Fruit fly (Drosophila melanogaster) whole organism, prepupa: ENCODE data around the gene vas.

Experiments
- Blimp-1 ChIP-seq: fragments of 200-800 bp; sonication (Bioruptor generic); optimal IDR thresholded peaks from 3 replicates; lab custom pipeline; 2017; ENCODE audit warnings: missing biosample characterization, missing genetic modification characterization, mild to moderate bottlenecking, moderate library complexity, missing genetic modification reagents
- CG10631 ChIP-seq: fragments of 200-800 bp; sonication (Bioruptor generic); optimal IDR thresholded peaks from 2 replicates; lab custom pipeline; 2016; ENCODE audit warnings: missing biosample characterization, missing genetic modification characterization
- CG11294 ChIP-seq: fragments of 200-800 bp; sonication (Bioruptor generic); IDR thresholded peaks from 2 replicates; pipeline ENCODE4 v1.3.6; 2022; ENCODE audit warnings: missing biosample characterization, missing genetic modification characterization
- CG11762 ChIP-seq: fragments of 200-800 bp; sonication (Bioruptor generic); optimal IDR thresholded peaks from 3 replicates; lab custom pipeline; 2016; ENCODE audit warnings: missing biosample characterization, missing genetic modification characterization; ENCODE audit not compliant: insufficient read depth
- CG11902 ChIP-seq: fragments of 200-800 bp; sonication (Bioruptor generic); optimal IDR thresholded peaks from 3 replicates; lab custom pipeline; 2016; ENCODE audit warnings: missing biosample characterization, missing genetic modification characterization
- CG15336 ChIP-seq: fragments of 200-800 bp; sonication (Bioruptor generic); IDR thresholded peaks from 2 replicates; pipeline ENCODE4 v1.3.6; 2022; ENCODE audit warnings: missing biosample characterization, missing genetic modification characterization
- CG1621 ChIP-seq: fragments of 200-800 bp; sonication (Bioruptor generic); optimal IDR thresholded peaks from 3 replicates; lab custom pipeline; 2018; ENCODE audit warnings: missing biosample characterization, mild to moderate bottlenecking, missing genetic modification characterization
- CG16779 ChIP-seq: fragments of 200-800 bp; sonication (Bioruptor generic); optimal IDR thresholded peaks from 3 replicates; lab custom pipeline; 2017; ENCODE audit warnings: missing biosample characterization, mild to moderate bottlenecking, missing genetic modification characterization
- CG3032 ChIP-seq: fragments of 200-800 bp; optimal IDR thresholded peaks from 2 replicates; lab custom pipeline; 2019; ENCODE audit warnings: missing biosample characterization, mild to moderate bottlenecking, missing genetic modification characterization, moderate library complexity
- CG31627 ChIP-seq: fragments of 200-800 bp; sonication (Bioruptor generic); optimal IDR thresholded peaks from 3 replicates; lab custom pipeline; 2016; ENCODE audit warnings: missing biosample characterization, missing genetic modification characterization
- CG32006 ChIP-seq: fragments of 200-800 bp; sonication (Bioruptor generic); optimal IDR thresholded peaks from 3 replicates; lab custom pipeline; 2017; ENCODE audit warnings: missing biosample characterization, mild to moderate bottlenecking, missing genetic modification characterization
- CG34406 ChIP-seq: fragments of 200-800 bp; sonication (Bioruptor generic); optimal IDR thresholded peaks from 3 replicates; lab custom pipeline; 2016; ENCODE audit warnings: missing biosample characterization, missing genetic modification characterization
- CG3919 ChIP-seq: fragments of 200-800 bp; sonication (Bioruptor generic); optimal IDR thresholded peaks from 3 replicates; lab custom pipeline; 2016; ENCODE audit warnings: missing biosample characterization, missing genetic modification characterization
- CG4318 ChIP-seq: fragments of 200-800 bp; sonication (Bioruptor generic); optimal IDR thresholded peaks from 3 replicates; lab custom pipeline; 2017; ENCODE audit warnings: missing biosample characterization, mild to moderate bottlenecking, missing genetic modification characterization
- CG6163 ChIP-seq: fragments of 200-800 bp; sonication (Bioruptor generic); IDR thresholded peaks from 3 replicates; pipeline ENCODE4 v1.3.6; 2022; ENCODE audit warnings: missing biosample characterization, missing genetic modification characterization
- CG6276 ChIP-seq: fragments of 200-800 bp; sonication (Bioruptor generic); optimal IDR thresholded peaks from 2 replicates; lab custom pipeline; 2017; ENCODE audit warnings: missing biosample characterization, mild to moderate bottlenecking, missing genetic modification characterization
- CG6792 ChIP-seq: fragments of 200-800 bp; sonication (Bioruptor generic); optimal IDR thresholded peaks from 3 replicates; lab custom pipeline; 2016; ENCODE audit warnings: missing biosample characterization, missing genetic modification characterization
- CG6808 ChIP-seq: fragments of 200-800 bp; sonication (Bioruptor generic); optimal IDR thresholded peaks from 3 replicates; lab custom pipeline; 2017; ENCODE audit warnings: missing biosample characterization, missing genetic modification characterization, mild to moderate bottlenecking, moderate library complexity, missing genetic modification reagents
- CG7368 ChIP-seq: fragments of 200-800 bp; sonication (Bioruptor generic); optimal IDR thresholded peaks from 3 replicates; lab custom pipeline; 2016; ENCODE audit warnings: missing biosample characterization, missing genetic modification characterization
- CG8119 ChIP-seq: fragments of 200-800 bp; sonication (Bioruptor generic); IDR thresholded peaks from 3 replicates; pipeline ENCODE4 v1.3.6; 2022; ENCODE audit warnings: missing biosample characterization, missing genetic modification characterization
- CG8319 ChIP-seq: fragments of 200-800 bp; sonication (Bioruptor generic); optimal IDR thresholded peaks from 3 replicates; lab custom pipeline; 2016; ENCODE audit warnings: missing biosample characterization, missing genetic modification characterization
- CG8632 ChIP-seq: fragments of 200-800 bp; sonication (Bioruptor generic); optimal IDR thresholded peaks from 3 replicates; lab custom pipeline; 2016; ENCODE audit warnings: missing biosample characterization, missing genetic modification characterization
- CG9139 ChIP-seq: fragments of 200-800 bp; sonication (Bioruptor generic); optimal IDR thresholded peaks from 3 replicates; lab custom pipeline; 2017; ENCODE audit warnings: missing biosample characterization, mild to moderate bottlenecking, missing genetic modification characterization
- Eip75B ChIP-seq: fragments of 200-800 bp; sonication (Bioruptor generic); optimal IDR thresholded peaks from 3 replicates; lab custom pipeline; 2016; ENCODE audit warnings: missing biosample characterization, missing genetic modification characterization
- Eip78C ChIP-seq: fragments of 200-800 bp; sonication (Bioruptor generic); peaks from one replicate; lab custom pipeline; 2016; ENCODE audit warnings: missing biosample characterization, missing genetic modification characterization
- Eip93F ChIP-seq: fragments of 200-800 bp; sonication (Bioruptor generic); optimal IDR thresholded peaks from 2 replicates; lab custom pipeline; 2016; ENCODE audit warnings: missing biosample characterization, mild to moderate bottlenecking, missing genetic modification characterization
- Ets96B ChIP-seq: fragments of 200-800 bp; optimal IDR thresholded peaks from 2 replicates; lab custom pipeline; 2019; ENCODE audit warnings: missing biosample characterization, mild to moderate bottlenecking, missing genetic modification characterization, moderate library complexity
- Gug ChIP-seq: fragments of 200-800 bp; sonication (Bioruptor generic); IDR thresholded peaks from 2 replicates; pipeline ENCODE4 v1.3.6; 2022; ENCODE audit warnings: missing biosample characterization, missing genetic modification characterization
- Hr38 ChIP-seq: sonication (Bioruptor generic); optimal IDR thresholded peaks from 2 replicates; lab custom pipeline; 2016; ENCODE audit warnings: missing biosample characterization, missing genetic modification characterization
- Hr39 ChIP-seq: fragments of 200-800 bp; sonication (Bioruptor generic); optimal IDR thresholded peaks from 2 replicates; lab custom pipeline; 2016; ENCODE audit warnings: missing biosample characterization, missing genetic modification characterization
- Lpt ChIP-seq: fragments of 200-800 bp; sonication (Bioruptor generic); optimal IDR thresholded peaks from 3 replicates; lab custom pipeline; 2016; ENCODE audit warnings: missing biosample characterization, missing genetic modification characterization
- OdsH ChIP-seq: fragments of 200-800 bp; sonication (Bioruptor generic); optimal IDR thresholded peaks from 3 replicates; lab custom pipeline; 2016; ENCODE audit warnings: missing biosample characterization, missing genetic modification characterization
- Smox ChIP-seq: fragments of 200-800 bp; sonication (Bioruptor generic); optimal IDR thresholded peaks from 3 replicates; lab custom pipeline; 2016; ENCODE audit warnings: missing biosample characterization, missing genetic modification characterization
- Sox102F ChIP-seq: fragments of 200-800 bp; sonication (Bioruptor generic); optimal IDR thresholded peaks from 2 replicates; lab custom pipeline; 2016; ENCODE audit warnings: missing biosample characterization, mild to moderate bottlenecking, missing genetic modification characterization
- Sox14 ChIP-seq: fragments of 200-800 bp; sonication (Bioruptor generic); optimal IDR thresholded peaks from 3 replicates; lab custom pipeline; 2016; ENCODE audit warnings: missing biosample characterization, missing genetic modification characterization
- Sox15 ChIP-seq: fragments of 200-800 bp; sonication (Bioruptor generic); optimal IDR thresholded peaks from 3 replicates; lab custom pipeline; 2016; ENCODE audit warnings: missing biosample characterization, missing genetic modification characterization
- achi ChIP-seq: fragments of 200-800 bp; sonication (Bioruptor generic); optimal IDR thresholded peaks from 3 replicates; lab custom pipeline; 2016; ENCODE audit warnings: missing biosample characterization, missing genetic modification characterization
- cyc ChIP-seq: fragments of 200-800 bp; sonication (Bioruptor generic); optimal IDR thresholded peaks from 3 replicates; lab custom pipeline; 2016; ENCODE audit warnings: missing biosample characterization, missing genetic modification characterization
- dac ChIP-seq: fragments of 200-800 bp; sonication (Bioruptor generic); optimal IDR thresholded peaks from 2 replicates; lab custom pipeline; 2017; ENCODE audit warnings: missing biosample characterization, mild to moderate bottlenecking, missing genetic modification characterization
- dsx ChIP-seq: fragments of 200-800 bp; optimal IDR thresholded peaks from 3 replicates; lab custom pipeline; 2019; ENCODE audit warnings: missing biosample characterization, mild to moderate bottlenecking, missing genetic modification characterization, moderate library complexity; ENCODE audit not compliant: poor library complexity, severe bottlenecking
- eg ChIP-seq: fragments of 200-800 bp; sonication (Bioruptor generic); IDR thresholded peaks from 3 replicates; pipeline ENCODE4 v1.3.6; 2022; ENCODE audit warnings: missing biosample characterization, missing genetic modification characterization
- esn ChIP-seq: fragments of 200-800 bp; sonication (Bioruptor generic); optimal IDR thresholded peaks from 2 replicates; lab custom pipeline; 2016; ENCODE audit warnings: missing biosample characterization, mild to moderate bottlenecking, missing genetic modification characterization, moderate library complexity
- fd59A ChIP-seq: fragments of 200-800 bp; sonication (Bioruptor generic); optimal IDR thresholded peaks from 2 replicates; lab custom pipeline; 2017; ENCODE audit warnings: missing biosample characterization, mild to moderate bottlenecking, missing genetic modification characterization, missing genetic modification reagents
- fd85E ChIP-seq: fragments of 200-800 bp; sonication (Bioruptor generic); optimal IDR thresholded peaks from 3 replicates; lab custom pipeline; 2016; ENCODE audit warnings: missing biosample characterization, missing genetic modification characterization
- fkh ChIP-seq: fragments of 200-800 bp; sonication (Bioruptor generic); optimal IDR thresholded peaks from 3 replicates; lab custom pipeline; 2017; ENCODE audit warnings: missing biosample characterization, mild to moderate bottlenecking, missing genetic modification characterization, moderate library complexity
- lz ChIP-seq: fragments of 200-800 bp; sonication (Bioruptor generic); optimal IDR thresholded peaks from 3 replicates; lab custom pipeline; 2016; ENCODE audit warnings: missing biosample characterization, missing genetic modification characterization
- net ChIP-seq: fragments of 200-800 bp; sonication (Bioruptor generic); optimal IDR thresholded peaks from 3 replicates; lab custom pipeline; 2016; ENCODE audit warnings: missing biosample characterization, missing genetic modification characterization
- pdm3 ChIP-seq: fragments of 200-800 bp; sonication (Bioruptor generic); optimal IDR thresholded peaks from 3 replicates; lab custom pipeline; 2016; ENCODE audit warnings: missing biosample characterization, missing genetic modification characterization
- salr ChIP-seq, 2 experiments: fragments of 200-800 bp; sonication (Bioruptor generic); optimal IDR thresholded peaks; 3 replicates each; lab custom pipeline; 2016 to 2018; ENCODE audit warnings: missing biosample characterization in 2 of 2, missing genetic modification characterization in 2 of 2, mild to moderate bottlenecking in 1 of 2
- ss ChIP-seq, 2 experiments: fragments of 200-800 bp; sonication (Bioruptor generic); optimal IDR thresholded peaks; 2 replicates in 1 of 2; 3 replicates in 1 of 2; lab custom pipeline; 2017 to 2018; ENCODE audit warnings: mild to moderate bottlenecking in 2 of 2, missing biosample characterization in 2 of 2, missing genetic modification characterization in 2 of 2, moderate library complexity in 1 of 2
- svp ChIP-seq: fragments of 200-800 bp; sonication (Bioruptor generic); peaks from one replicate; lab custom pipeline; 2016; ENCODE audit warnings: missing biosample characterization, missing genetic modification characterization
- topi ChIP-seq: fragments of 200-800 bp; sonication (Bioruptor generic); optimal IDR thresholded peaks from 3 replicates; lab custom pipeline; 2016; ENCODE audit warnings: missing biosample characterization, missing genetic modification characterization
- vri ChIP-seq: fragments of 200-800 bp; sonication (Bioruptor generic); optimal IDR thresholded peaks from 3 replicates; lab custom pipeline; 2016; ENCODE audit warnings: missing biosample characterization, mild to moderate bottlenecking, missing genetic modification characterization

The vas gene

dm6 chr2L:15061368-15061767 is at the start of gene vas, which contains the start of gene solo:
Gene vas, plus strand, starts transcription at chr2L:15061656.
Gene solo, plus strand, starts transcription at chr2L:15061656.
- TF ChIP-seq CG6276 (GFP tag; lab: Kevin White, UChicago), result no peak
- TF ChIP-seq CG4318 (GFP tag; lab: Kevin White, UChicago), result peak; percentile 2
- no peak for TF ChIP-seq fd59A (GFP tag; lab: Kevin White, UChicago)
- TF ChIP-seq CG10631, result peak; percentile 19
- TF ChIP-seq eg (GFP tag; lab: Robert Waterston, UW), result no peak
- no peak for TF ChIP-seq CG7368 (GFP tag; lab: Kevin White, UChicago)
- no peak for TF ChIP-seq Ets96B (tag; lab: Kevin White, UChicago)
- no peak for TF ChIP-seq CG3919
- no peak for TF ChIP-seq ss (GFP tag; optimal IDR thresholded peaks at IDR 0.05; lab: Kevin White, UChicago)
- TF ChIP-seq Hr39 (GFP tag; lab: Kevin White, UChicago), result peak; percentile 23
- no peak for TF ChIP-seq Eip93F (GFP tag; lab: Kevin White, UChicago)
- TF ChIP-seq salr (GFP tag; optimal IDR thresholded peaks at IDR 0.05; lab: Kevin White, UChicago), result no peak
- TF ChIP-seq Sox102F (GFP tag; lab: Kevin White, UChicago), result no peak
- TF ChIP-seq CG6792, result no peak
- no peak for TF ChIP-seq Blimp-1
- peak; percentile 33 for TF ChIP-seq OdsH (GFP tag; lab: Kevin White, UChicago)
- no peak for TF ChIP-seq Eip78C
- peak; percentile 19 for TF ChIP-seq lz (GFP tag; lab: Kevin White, UChicago)
- no peak for TF ChIP-seq Smox (GFP tag; lab: Kevin White, UChicago)
- no peak for TF ChIP-seq pdm3 (GFP tag; lab: Kevin White, UChicago)
- peak; percentile 41 for TF ChIP-seq Sox14
- TF ChIP-seq dsx, result no peak
- TF ChIP-seq CG8319 (GFP tag; lab: Kevin White, UChicago), result no peak
- no peak for TF ChIP-seq CG9139
- TF ChIP-seq CG11902 (GFP tag; lab: Kevin White, UChicago), result no peak
- no peak for TF ChIP-seq Hr38
- no peak for TF ChIP-seq CG11294 (GFP tag; lab: Robert Waterston, UW)
- no peak for TF ChIP-seq CG6808 (GFP tag; lab: Kevin White, UChicago)
- TF ChIP-seq CG15336 (GFP tag; lab: Robert Waterston, UW), result no peak
- TF ChIP-seq fd85E, result no peak
- no peak for TF ChIP-seq dac (GFP tag; lab: Kevin White, UChicago)
- peak; percentile 18 for TF ChIP-seq CG31627 (GFP tag; lab: Kevin White, UChicago)
- TF ChIP-seq topi (GFP tag; lab: Kevin White, UChicago), result peak; percentile 17
- no peak for TF ChIP-seq fkh (GFP tag; lab: Kevin White, UChicago)
- no peak for TF ChIP-seq net (GFP tag; lab: Kevin White, UChicago)
- TF ChIP-seq vri (GFP tag; lab: Kevin White, UChicago), result no peak
- TF ChIP-seq CG1621 (tag; lab: Kevin White, UChicago), result no peak
- TF ChIP-seq achi, result no peak
- no peak for TF ChIP-seq Eip75B
- peak; percentile 53 for TF ChIP-seq CG3032
- peak; percentile 60 for TF ChIP-seq svp
- no peak for TF ChIP-seq CG16779 (tag; lab: Kevin White, UChicago)
- no peak for TF ChIP-seq Sox15
- TF ChIP-seq esn (GFP tag; lab: Kevin White, UChicago), result peak; percentile 9
- TF ChIP-seq CG32006 (GFP tag; lab: Kevin White, UChicago), result no peak
- TF ChIP-seq CG6163 (GFP tag; lab: Robert Waterston, UW), result 0 out of 3 replicates have a peak, but pooled peaks have one; percentile 51
- no peak for TF ChIP-seq CG8632 (GFP tag; lab: Kevin White, UChicago)
- TF ChIP-seq Lpt (GFP tag; lab: Kevin White, UChicago), result no peak
- no peak for TF ChIP-seq Gug (GFP tag; lab: Robert Waterston, UW)
- no peak for TF ChIP-seq CG11762 (GFP tag; lab: Kevin White, UChicago)
- TF ChIP-seq CG34406, result no peak
- TF ChIP-seq CG8119, result no peak
- peak; percentile 17 for TF ChIP-seq cyc (GFP tag; lab: Kevin White, UChicago)
